Worm (Caenorhabditis elegans) whole organism, mixed stage, embryonic: ENCODE results near the gene clec-153.

Experiments used
- M03D4.4 ChIP-seq: sonication (generic microtip); optimal IDR thresholded peaks from 2 replicates; lab custom pipeline; 2017; ENCODE audit warnings: mild to moderate bottlenecking, missing genetic modification characterization, missing compliant biosample characterization
- ceh-83 ChIP-seq: fragments of 200-800 bp; sonication (Bioruptor generic); optimal IDR thresholded peaks from 2 replicates; lab custom pipeline; 2018; ENCODE audit warnings: mild to moderate bottlenecking, missing genetic modification characterization, missing compliant biosample characterization
- ces-1 ChIP-seq: fragments of 150-350 bp; optimal IDR thresholded peaks from 2 replicates; lab custom pipeline; 2014; ENCODE audit warnings: missing biosample characterization, missing genetic modification reagents, missing genetic modification characterization
- elt-3 ChIP-seq: fragments of 150-350 bp; optimal IDR thresholded peaks from 2 replicates; lab custom pipeline; 2014; ENCODE audit warnings: missing biosample characterization, missing genetic modification characterization
- hlh-1 ChIP-seq: fragments of 150-350 bp; optimal IDR thresholded peaks from 2 replicates; lab custom pipeline; 2014; ENCODE audit warnings: missing biosample characterization, missing genetic modification reagents, missing genetic modification characterization
- lin-13 ChIP-seq: fragments of 150-350 bp; optimal IDR thresholded peaks from 2 replicates; lab custom pipeline; 2014; ENCODE audit warnings: missing biosample characterization, missing genetic modification characterization
- nhr-12 ChIP-seq: fragments of 150-350 bp; optimal IDR thresholded peaks from 2 replicates; lab custom pipeline; 2014; ENCODE audit warnings: missing biosample characterization, missing genetic modification characterization
- nhr-237 ChIP-seq: fragments of 150-350 bp; optimal IDR thresholded peaks from 2 replicates; lab custom pipeline; 2014; ENCODE audit warnings: missing biosample characterization, missing genetic modification characterization
- nhr-28 ChIP-seq: fragments of 150-350 bp; optimal IDR thresholded peaks from 2 replicates; lab custom pipeline; 2014; ENCODE audit warnings: missing biosample characterization, missing genetic modification characterization
- nhr-76 ChIP-seq: sonication (generic microtip); optimal IDR thresholded peaks from 2 replicates; lab custom pipeline; 2017; ENCODE audit warnings: missing biosample characterization, missing genetic modification characterization
- snpc-4 ChIP-seq: fragments of 150-350 bp; optimal IDR thresholded peaks from 2 replicates; lab custom pipeline; 2014; ENCODE audit warnings: missing biosample characterization, missing genetic modification characterization
- unc-62 ChIP-seq: fragments of 150-350 bp; optimal IDR thresholded peaks from 2 replicates; lab custom pipeline; 2014; ENCODE audit warnings: missing biosample characterization, missing genetic modification reagents, missing genetic modification characterization

DNA sequence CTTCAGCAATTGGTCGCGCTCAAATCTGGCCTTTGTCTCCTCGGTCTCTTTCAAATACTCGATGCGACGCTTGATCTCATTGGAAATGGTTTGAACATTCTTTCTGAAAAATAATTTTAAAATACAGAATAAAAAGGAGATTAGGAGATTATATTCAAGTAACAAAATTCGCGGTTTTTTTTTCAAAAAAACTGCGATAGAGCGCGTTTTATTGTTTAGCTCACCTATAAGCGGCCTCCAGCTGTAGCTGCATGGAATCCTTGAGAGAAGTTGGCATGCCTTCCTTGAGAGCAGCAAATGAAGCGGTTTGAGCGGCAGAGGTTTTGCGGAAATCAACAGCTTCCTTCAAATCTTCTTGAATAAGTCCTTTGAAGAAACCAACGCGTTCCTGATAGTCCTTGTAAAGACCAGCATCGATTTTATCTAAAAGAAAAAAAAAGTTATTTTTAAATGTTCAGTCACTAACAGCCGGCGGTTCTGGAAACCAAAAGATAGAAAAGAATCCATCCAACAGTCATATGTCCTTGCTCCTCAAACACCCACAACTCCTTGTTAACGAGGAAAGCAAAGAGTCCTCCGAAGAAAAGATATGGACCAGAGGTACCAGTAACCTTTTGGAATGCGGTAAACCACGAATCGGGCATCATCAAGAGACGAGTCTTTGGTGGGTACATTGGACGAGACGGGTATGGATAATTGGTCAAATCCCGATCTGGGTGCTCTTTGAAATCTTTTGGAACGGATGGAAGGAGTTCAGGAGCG, 40.1 kb upstream of the clec-153 start:
- TF ChIP-seq elt-3 (tag; lab: Kevin White, UChicago) (no peak), nhr-237 (tag; lab: Kevin White, UChicago) (no peak), ceh-83 (GFP tag; lab: Kevin White, UChicago) (no peak), nhr-28 (tag; lab: Kevin White, UChicago) (no peak), ces-1 (no peak), nhr-76 (no peak), hlh-1 (tag; lab: Kevin White, UChicago) (no peak), lin-13 (tag; lab: Kevin White, UChicago) (no peak), M03D4.4 (tag; lab: Kevin White, UChicago) (no peak), unc-62 (GFP tag; lab: Kevin White, UChicago) (no peak), nhr-12 (tag; lab: Kevin White, UChicago) (no peak), snpc-4 (no peak)
